Worm (Caenorhabditis elegans) whole organism, early embryonic: ENCODE measurements around the gene B0432.14.

Experiments
- B0310.2 ChIP-seq: sonication (generic microtip); optimal IDR thresholded peaks from 2 replicates; lab custom pipeline; 2016; ENCODE audit warnings: mild to moderate bottlenecking, missing genetic modification characterization, missing compliant biosample characterization
- F13C5.2 ChIP-seq: sonication (generic microtip); optimal IDR thresholded peaks from 2 replicates; lab custom pipeline; 2017; ENCODE audit warnings: mild to moderate bottlenecking, missing genetic modification characterization, inconsistent platforms, missing compliant biosample characterization
- aly-1 ChIP-seq: sonication (generic microtip); optimal IDR thresholded peaks from 2 replicates; lab custom pipeline; 2016; ENCODE audit warnings: missing genetic modification characterization, missing compliant biosample characterization
- ama-1 ChIP-seq: fragments of 150-350 bp; optimal IDR thresholded peaks from 2 replicates; lab custom pipeline; 2014
- ceh-13 ChIP-seq: fragments of 200-800 bp; sonication (Bioruptor generic); optimal IDR thresholded peaks from 2 replicates; lab custom pipeline; 2018; ENCODE audit warnings: mild to moderate bottlenecking, missing genetic modification characterization, missing compliant biosample characterization
- ceh-36 ChIP-seq: sonication (generic microtip); optimal IDR thresholded peaks from 2 replicates; lab custom pipeline; 2016; ENCODE audit warnings: missing genetic modification characterization, inconsistent platforms, missing compliant biosample characterization
- ets-7 ChIP-seq: sonication (generic microtip); optimal IDR thresholded peaks from 2 replicates; lab custom pipeline; 2016; ENCODE audit warnings: missing genotype, missing genetic modification characterization, missing compliant biosample characterization
- flt-1 ChIP-seq: fragments of 200-800 bp; sonication (Bioruptor generic); IDR thresholded peaks from 2 replicates; pipeline ENCODE4 v1.3.6; 2022; ENCODE audit warnings: missing genetic modification characterization, missing compliant biosample characterization
- hmbx-1 ChIP-seq: sonication (generic microtip); optimal IDR thresholded peaks from 2 replicates; lab custom pipeline; 2016; ENCODE audit warnings: mild to moderate bottlenecking, missing genetic modification characterization, missing compliant biosample characterization
- hmg-4 ChIP-seq: fragments of 200-800 bp; sonication (Bioruptor generic); optimal IDR thresholded peaks from 2 replicates; lab custom pipeline; 2018; ENCODE audit warnings: mild to moderate bottlenecking, missing genetic modification characterization, missing compliant biosample characterization
- hnd-1 ChIP-seq: sonication (generic microtip); optimal IDR thresholded peaks from 2 replicates; lab custom pipeline; 2016; ENCODE audit warnings: missing genetic modification characterization, missing compliant biosample characterization
- pes-1 ChIP-seq: fragments of 200-800 bp; sonication (Bioruptor generic); IDR thresholded peaks from 2 replicates; pipeline ENCODE4 v1.3.6; 2022; ENCODE audit warnings: missing genetic modification reagents, missing genetic modification characterization, missing compliant biosample characterization
- scrt-1 ChIP-seq: fragments of 200-800 bp; sonication (Bioruptor generic); IDR thresholded peaks from 2 replicates; pipeline ENCODE4 v1.3.6; 2022; ENCODE audit warnings: missing genetic modification characterization, missing compliant biosample characterization
- sea-1 ChIP-seq: fragments of 200-800 bp; sonication (Bioruptor generic); conservative IDR thresholded peaks from 2 replicates; pipeline ENCODE4 v1.3.6; 2022; ENCODE audit warnings: missing genetic modification characterization, missing compliant biosample characterization
- tbx-11 ChIP-seq: fragments of 200-800 bp; sonication (Bioruptor generic); IDR thresholded peaks from 2 replicates; pipeline ENCODE4 v1.3.6; 2022; ENCODE audit warnings: missing genetic modification characterization, missing compliant biosample characterization
- tbx-37 ChIP-seq: fragments of 200-800 bp; sonication (Bioruptor generic); conservative IDR thresholded peaks from 2 replicates; pipeline ENCODE4 v1.3.6; 2022; ENCODE audit warnings: missing genetic modification reagents, missing genetic modification characterization, missing compliant biosample characterization
- tra-4 ChIP-seq: sonication (generic microtip); optimal IDR thresholded peaks from 2 replicates; lab custom pipeline; 2017; ENCODE audit warnings: missing genetic modification characterization, missing compliant biosample characterization

The B0432.14 gene

DNA sequence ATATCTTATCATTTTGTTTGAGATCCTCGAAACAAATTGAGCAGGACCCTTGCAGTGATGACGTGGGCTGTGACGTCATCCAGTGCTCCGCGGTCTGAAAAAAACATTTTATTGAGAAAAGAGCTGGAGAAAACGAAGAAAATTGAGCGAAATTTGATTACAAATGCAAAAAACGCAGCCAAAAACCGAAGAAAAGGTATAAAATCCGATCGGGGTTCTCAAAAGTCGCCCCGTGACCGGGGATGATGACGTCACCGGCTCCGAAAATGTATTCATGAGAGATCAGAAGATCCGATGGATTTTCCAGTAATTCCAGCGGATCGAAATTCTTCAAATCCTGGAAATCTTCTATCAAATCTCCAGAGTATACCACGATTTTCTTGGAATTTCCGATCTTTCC is 18.3 kb downstream of the B0432.14 start, which contains the start of gene trul-1:
Gene trul-1 (minus strand): TSS at position 101 of the 400 bp plus-strand sequence.
- no peak for TF ChIP-seq scrt-1 (GFP tag; lab: Robert Waterston, UW)
- TF ChIP-seq ceh-36 = no peak
- no peak for TF ChIP-seq tra-4 (tag; lab: Kevin White, UChicago)

DNA sequence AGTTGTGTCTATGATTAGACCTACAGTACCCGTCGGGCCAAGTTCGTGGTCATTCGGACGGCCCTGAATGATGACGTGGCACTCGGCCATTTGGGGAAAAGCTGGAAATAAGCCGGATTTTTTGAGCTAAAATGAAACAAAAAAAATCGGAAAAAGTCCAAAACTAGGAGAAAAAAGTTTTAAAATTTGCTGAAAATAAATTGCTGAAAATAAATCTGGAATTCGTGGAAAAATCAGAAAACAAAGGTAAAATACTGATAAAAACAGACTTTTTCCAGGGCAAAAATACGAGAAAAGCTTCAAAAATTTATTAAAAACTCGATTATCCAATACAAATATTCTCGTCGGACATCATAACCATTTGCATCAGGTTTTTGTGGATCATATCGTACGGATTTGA is 19.4 kb downstream of the B0432.14 start, which contains the start of gene B0432.9:
Gene B0432.9 (minus strand): TSS at position 101 of the 400 bp plus-strand sequence.
- TF ChIP-seq ama-1 (no peak), F13C5.2 (tag; lab: Kevin White, UChicago) (no peak), tbx-37 (GFP tag; lab: Robert Waterston, UW) (no peak), scrt-1 (GFP tag; lab: Robert Waterston, UW) (no peak), flt-1 (no peak), tra-4 (tag; lab: Kevin White, UChicago) (no peak), ceh-36 (no peak), hmg-4 (GFP tag; lab: Kevin White, UChicago) (no peak), tbx-11 (no peak), aly-1 (tag; lab: Kevin White, UChicago) (no peak), hnd-1 (tag; lab: Kevin White, UChicago) (no peak), pes-1 (GFP tag; lab: Robert Waterston, UW) (no peak), ets-7 (tag; lab: Kevin White, UChicago) (no peak), ceh-13 (GFP tag; lab: Kevin White, UChicago) (no peak), sea-1 (GFP tag; lab: Robert Waterston, UW) (no peak), hmbx-1 (tag; lab: Kevin White, UChicago) (no peak), B0310.2 (no peak)

DNA sequence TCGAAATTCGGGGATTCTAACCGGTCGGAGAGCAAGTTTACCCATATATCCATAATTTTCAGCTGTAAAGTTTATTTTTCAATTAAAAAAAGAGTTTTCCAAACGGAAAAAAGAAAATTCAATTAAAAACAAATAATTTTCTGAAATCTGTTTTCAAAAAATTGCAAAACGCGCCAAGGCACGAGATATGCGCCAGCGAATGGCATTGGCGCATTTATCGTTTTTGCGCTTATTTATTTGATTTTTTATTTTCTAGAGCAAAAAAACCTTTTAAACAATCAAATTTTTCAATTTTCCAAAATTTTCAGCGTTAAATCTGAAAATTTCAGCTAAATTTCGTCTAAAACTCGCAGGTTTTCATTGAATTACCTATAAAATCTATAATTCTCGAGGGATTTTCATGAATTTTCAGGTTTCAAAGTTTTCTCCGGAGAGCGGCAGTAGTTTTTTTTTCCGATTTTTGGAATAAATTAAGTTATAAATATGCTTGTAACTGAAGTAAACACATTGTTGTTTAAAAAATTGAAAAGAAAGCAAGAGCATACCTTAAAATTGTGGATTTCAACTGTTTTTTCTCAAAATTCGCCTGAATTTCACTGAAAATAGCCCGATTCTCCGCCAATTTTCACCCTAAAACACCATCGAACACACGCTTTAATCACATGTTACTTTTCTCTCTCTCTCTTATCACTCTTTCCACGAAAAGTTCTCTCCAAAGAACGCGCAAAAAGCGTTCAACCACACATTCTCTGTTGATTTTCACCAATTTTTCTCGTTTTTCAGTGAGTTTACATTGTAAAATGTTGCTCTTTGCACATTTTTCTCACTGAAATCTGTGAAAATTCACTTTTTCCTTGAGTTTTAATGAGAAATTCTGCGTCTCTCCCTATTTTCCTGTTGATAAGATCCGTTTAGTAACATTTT is 21.7 kb downstream of the B0432.14 start, which contains the start of gene B0432.10:
Gene B0432.10 (minus strand): TSS at position 649 of the 924 bp plus-strand sequence.
- no peak for TF ChIP-seq hmg-4 (GFP tag; lab: Kevin White, UChicago)
- TF ChIP-seq ets-7 (tag; lab: Kevin White, UChicago) = no peak
- no peak for TF ChIP-seq hmbx-1 (tag; lab: Kevin White, UChicago)
- TF ChIP-seq ama-1 = no peak
- TF ChIP-seq scrt-1 (GFP tag; lab: Robert Waterston, UW) = no peak
- TF ChIP-seq pes-1 (GFP tag; lab: Robert Waterston, UW) = no peak
- TF ChIP-seq B0310.2 = no peak
- TF ChIP-seq ceh-13 (GFP tag; lab: Kevin White, UChicago) = no peak
- no peak for TF ChIP-seq hnd-1 (tag; lab: Kevin White, UChicago)
- no peak for TF ChIP-seq F13C5.2 (tag; lab: Kevin White, UChicago)
- no peak for TF ChIP-seq tbx-37 (GFP tag; lab: Robert Waterston, UW)
- no peak for TF ChIP-seq tbx-11
- no peak for TF ChIP-seq tra-4 (tag; lab: Kevin White, UChicago)
- TF ChIP-seq ceh-36 = no peak
- no peak for TF ChIP-seq flt-1
- TF ChIP-seq aly-1 (tag; lab: Kevin White, UChicago) = no peak
- TF ChIP-seq sea-1 (GFP tag; lab: Robert Waterston, UW) = no peak

DNA sequence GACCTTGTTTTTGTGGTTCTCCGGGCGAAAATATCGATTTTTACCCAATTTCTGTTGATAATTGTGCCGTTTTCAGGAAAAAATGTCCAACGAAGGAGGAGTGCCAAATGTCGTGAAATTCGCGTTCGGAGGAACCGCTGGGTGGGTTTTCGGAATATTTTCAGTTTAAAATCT is 22.3 kb downstream of the B0432.14 start, which contains the start of gene misc-1:
Gene misc-1 (plus strand): TSS at position 75 of the 174 bp plus-strand sequence.
- no peak for TF ChIP-seq ceh-36
- TF ChIP-seq flt-1 = no peak
- TF ChIP-seq B0310.2 = no peak
- no peak for TF ChIP-seq hmbx-1 (tag; lab: Kevin White, UChicago)

DNA sequence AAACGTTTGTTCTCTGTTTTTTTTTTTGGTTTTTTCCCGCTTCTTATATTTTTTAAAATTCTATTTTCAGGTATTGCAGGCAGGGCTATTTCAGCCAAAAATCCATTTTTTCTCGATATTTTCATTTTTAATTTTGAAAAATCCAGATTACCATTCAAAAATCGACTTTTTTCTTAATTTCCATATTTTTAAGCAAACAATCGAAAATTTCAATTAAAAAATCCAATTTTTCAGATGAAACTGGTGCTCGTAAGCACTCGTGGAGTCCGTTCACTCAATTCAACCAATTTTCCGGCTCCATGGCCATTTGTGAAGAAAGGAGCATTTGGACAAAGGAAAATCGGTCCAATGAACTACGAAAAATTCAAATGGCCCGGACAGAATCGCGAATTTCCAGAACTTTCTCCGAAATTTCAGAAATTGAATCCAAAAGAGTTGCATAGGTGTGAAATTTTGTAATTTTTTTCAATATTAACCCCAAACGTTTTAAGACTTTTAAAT is 24.6 kb downstream of the B0432.14 start, which contains the start of gene mrpl-41:
Gene mrpl-41 (plus strand): TSS at position 235 of the 501 bp plus-strand sequence.
- TF ChIP-seq ceh-13 (GFP tag; lab: Kevin White, UChicago) = no peak
- TF ChIP-seq ets-7 (tag; lab: Kevin White, UChicago) = no peak
- TF ChIP-seq tbx-11 = no peak
- no peak for TF ChIP-seq F13C5.2 (tag; lab: Kevin White, UChicago)
- TF ChIP-seq tra-4 (tag; lab: Kevin White, UChicago) = no peak
- no peak for TF ChIP-seq tbx-37 (GFP tag; lab: Robert Waterston, UW)
- TF ChIP-seq pes-1 (GFP tag; lab: Robert Waterston, UW) = no peak
- no peak for TF ChIP-seq scrt-1 (GFP tag; lab: Robert Waterston, UW)
- no peak for TF ChIP-seq ceh-36
- no peak for TF ChIP-seq flt-1
- no peak for TF ChIP-seq hmg-4 (GFP tag; lab: Kevin White, UChicago)
- no peak for TF ChIP-seq ama-1
- no peak for TF ChIP-seq hmbx-1 (tag; lab: Kevin White, UChicago)
- TF ChIP-seq B0310.2 = no peak
- TF ChIP-seq aly-1 (tag; lab: Kevin White, UChicago) = no peak
- no peak for TF ChIP-seq hnd-1 (tag; lab: Kevin White, UChicago)
- TF ChIP-seq sea-1 (GFP tag; lab: Robert Waterston, UW) = no peak

DNA sequence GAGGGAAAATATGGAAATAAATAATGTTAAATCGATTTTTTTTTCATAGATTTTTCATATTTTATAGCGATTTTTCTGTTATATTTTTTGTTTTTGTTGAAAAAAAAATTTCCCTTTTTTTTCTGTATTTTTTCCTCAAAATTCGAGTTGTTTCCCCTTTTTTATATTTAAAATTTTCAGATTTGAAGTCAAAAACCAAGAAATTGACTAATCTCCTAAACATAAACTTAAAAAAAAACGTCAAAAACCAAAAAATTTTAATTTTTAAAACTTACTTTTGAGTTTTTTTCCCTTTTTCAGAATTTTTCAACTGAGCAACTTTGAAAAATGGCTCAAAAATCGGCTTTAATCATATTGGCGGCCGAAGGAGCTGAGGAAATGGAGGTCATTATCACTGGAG is 26.1 kb downstream of the B0432.14 start, which contains the start of gene djr-1.1:
Gene djr-1.1 (plus strand): TSS at position 301 of the 400 bp plus-strand sequence.
- no peak for TF ChIP-seq B0310.2
- TF ChIP-seq F13C5.2 (tag; lab: Kevin White, UChicago) = no peak
- TF ChIP-seq hmbx-1 (tag; lab: Kevin White, UChicago) = no peak
- no peak for TF ChIP-seq scrt-1 (GFP tag; lab: Robert Waterston, UW)
- TF ChIP-seq ceh-36 = no peak
- TF ChIP-seq pes-1 (GFP tag; lab: Robert Waterston, UW) = no peak
- TF ChIP-seq ceh-13 (GFP tag; lab: Kevin White, UChicago) = no peak
- TF ChIP-seq tra-4 (tag; lab: Kevin White, UChicago) = no peak
- TF ChIP-seq flt-1 = no peak
- no peak for TF ChIP-seq ama-1
- no peak for TF ChIP-seq tbx-37 (GFP tag; lab: Robert Waterston, UW)
- TF ChIP-seq sea-1 (GFP tag; lab: Robert Waterston, UW) = no peak
- no peak for TF ChIP-seq tbx-11

DNA sequence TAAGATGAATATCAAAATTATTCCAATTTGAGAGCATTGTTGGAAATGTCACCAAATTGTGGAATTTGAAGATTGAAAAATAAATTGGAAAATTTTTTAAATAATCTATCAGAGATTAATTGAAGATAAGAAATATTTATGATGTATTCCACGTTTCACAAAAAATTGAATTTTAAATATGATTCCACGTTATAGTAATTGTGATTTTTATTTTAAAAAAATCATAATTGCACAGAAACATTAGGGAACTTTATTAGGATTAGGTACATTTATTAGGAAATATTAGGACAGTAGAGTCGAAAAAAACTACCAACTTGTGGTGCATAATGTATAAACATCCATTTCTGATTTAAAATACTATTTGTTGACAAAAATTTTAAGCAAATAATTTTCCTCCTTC is 30.5 kb downstream of the B0432.14 start, which contains the start of gene B0432.11:
Gene B0432.11 (minus strand): TSS at position 101 of the 400 bp plus-strand sequence.
- TF ChIP-seq ama-1 (no peak), flt-1 (no peak), hnd-1 (tag; lab: Kevin White, UChicago) (no peak), aly-1 (tag; lab: Kevin White, UChicago) (no peak), ceh-13 (GFP tag; lab: Kevin White, UChicago) (no peak), ets-7 (tag; lab: Kevin White, UChicago) (no peak), tbx-11 (no peak), tbx-37 (GFP tag; lab: Robert Waterston, UW) (no peak), F13C5.2 (tag; lab: Kevin White, UChicago) (no peak), B0310.2 (no peak), pes-1 (GFP tag; lab: Robert Waterston, UW) (no peak), hmg-4 (GFP tag; lab: Kevin White, UChicago) (no peak)
